Worm (Caenorhabditis elegans): ENCODE measurements around the gene alh-7.

Gene alh-7

ce11 chrII:13469043-13469652 lies 22.4 kb downstream of the alh-7 start, which contains the start of gene E01G4.3:
Gene E01G4.3, minus strand, starts transcription at chrII:13469602.
- no peak for TF ChIP-seq unc-62 (GFP tag; optimal IDR thresholded peaks at IDR 0.05)
- peak; percentile 2 for TF ChIP-seq skn-1 (tag; optimal IDR thresholded peaks at IDR 0.05)
- TF ChIP-seq sea-2 (GFP tag; optimal IDR thresholded peaks at IDR 0.05): no peak
- no peak for TF ChIP-seq daf-12 (tag; optimal IDR thresholded peaks at IDR 0.05)
- no peak for TF ChIP-seq fos-1 (tag; optimal IDR thresholded peaks at IDR 0.05)
- peak; percentile 98 for TF ChIP-seq pqm-1 (tag; optimal IDR thresholded peaks at IDR 0.05)
- TF ChIP-seq ZK546.5 (tag; optimal IDR thresholded peaks at IDR 0.05): no peak
- no peak for TF ChIP-seq snpc-4 (tag; optimal IDR thresholded peaks at IDR 0.05)
- peak; percentile 92 for TF ChIP-seq mml-1 (tag; optimal IDR thresholded peaks at IDR 0.05)
- TF ChIP-seq R02D3.7 (tag; optimal IDR thresholded peaks at IDR 0.05): no peak
- TF ChIP-seq elt-2 (tag; optimal IDR thresholded peaks at IDR 0.05): peak; percentile 92
- no peak for TF ChIP-seq lsy-12 (tag; optimal IDR thresholded peaks at IDR 0.05)
- no peak for TF ChIP-seq nhr-77 (tag; optimal IDR thresholded peaks at IDR 0.05)
- no peak for TF ChIP-seq fkh-2 (tag; optimal IDR thresholded peaks at IDR 0.05)
- TF ChIP-seq zag-1 (tag; optimal IDR thresholded peaks at IDR 0.05): no peak
- TF ChIP-seq mdl-1 (tag; optimal IDR thresholded peaks at IDR 0.05): peak; percentile 69
- peak; percentile 83 for TF ChIP-seq egl-27 (tag; optimal IDR thresholded peaks at IDR 0.05)
- TF ChIP-seq nhr-237 (tag; optimal IDR thresholded peaks at IDR 0.05): no peak
- TF ChIP-seq tbx-2 (tag; optimal IDR thresholded peaks at IDR 0.05): peak; percentile 3
- no peak for TF ChIP-seq ama-1 (optimal IDR thresholded peaks at IDR 0.05)
- TF ChIP-seq ztf-11 (tag; optimal IDR thresholded peaks at IDR 0.05): no peak
- TF ChIP-seq fkh-10 (GFP tag; optimal IDR thresholded peaks at IDR 0.05): no peak
- no peak for TF ChIP-seq aly-2 (tag; optimal IDR thresholded peaks at IDR 0.05)
- TF ChIP-seq lin-39 (tag; optimal IDR thresholded peaks at IDR 0.05): no peak
- TF ChIP-seq nfya-1 (tag; optimal IDR thresholded peaks at IDR 0.05; ENCODE audit: insufficient read depth): peak; percentile 79
- no peak for TF ChIP-seq lin-15B (tag; optimal IDR thresholded peaks at IDR 0.05)
- TF ChIP-seq ceh-9 (tag; optimal IDR thresholded peaks at IDR 0.05): no peak
- no peak for TF ChIP-seq ztf-4 (tag; optimal IDR thresholded peaks at IDR 0.05)
- peak; percentile 71 for TF ChIP-seq nhr-23 (tag; optimal IDR thresholded peaks at IDR 0.05)
- TF ChIP-seq eor-1 (tag; optimal IDR thresholded peaks at IDR 0.05): no peak
- peak; percentile 3 for TF ChIP-seq pha-4 (tag; optimal IDR thresholded peaks at IDR 0.05)
- no peak for TF ChIP-seq egl-5 (tag; optimal IDR thresholded peaks at IDR 0.05)
- peak; percentile 84 for TF ChIP-seq nhr-43 (tag; optimal IDR thresholded peaks at IDR 0.05; ENCODE audit: poor library complexity, severe bottlenecking)
- peak; percentile 93 for TF ChIP-seq jun-1 (tag; optimal IDR thresholded peaks at IDR 0.05)
- TF ChIP-seq ceh-16 (tag; optimal IDR thresholded peaks at IDR 0.05): no peak
- TF ChIP-seq nhr-67 (tag; optimal IDR thresholded peaks at IDR 0.05): no peak
- TF ChIP-seq ceh-28 (tag; optimal IDR thresholded peaks at IDR 0.05): peak; percentile 80
- peak in 2 of 3 experiments; percentile 20 to 62 for TF ChIP-seq elt-3 (tag; optimal IDR thresholded peaks at IDR 0.05)
- TF ChIP-seq unc-39 (tag; optimal IDR thresholded peaks at IDR 0.05): no peak
- peak; percentile 90 for TF ChIP-seq nhr-25 (tag; optimal IDR thresholded peaks at IDR 0.05)
- no peak for TF ChIP-seq nhr-76 (tag; optimal IDR thresholded peaks at IDR 0.05)
- peak; percentile 69 for TF ChIP-seq nhr-11 (tag; optimal IDR thresholded peaks at IDR 0.05)
- no peak for TF ChIP-seq elt-1 (tag; optimal IDR thresholded peaks at IDR 0.05)
- no peak for TF ChIP-seq ceh-82 (tag; optimal IDR thresholded peaks at IDR 0.05)
- TF ChIP-seq nhr-28 (tag; optimal IDR thresholded peaks at IDR 0.05): no peak
- no peak for TF ChIP-seq nhr-12 (tag; optimal IDR thresholded peaks at IDR 0.05)
- no peak for TF ChIP-seq hmg-11 (tag; optimal IDR thresholded peaks at IDR 0.05)

All from whole organism, L3 larva.